Fruit fly (Drosophila melanogaster) whole organism, embryonic: ENCODE data around the gene Paics.

ENCODE experiments used
- Antp ChIP-seq: fragments of 200-800 bp; sonication (Bioruptor generic); optimal IDR thresholded peaks from 3 replicates; lab custom pipeline; 2016; ENCODE audit warnings: missing biosample characterization, missing genetic modification characterization
- Atf6 ChIP-seq: fragments of 200-800 bp; sonication (Bioruptor generic); IDR thresholded peaks from 2 replicates; pipeline ENCODE4 v1.3.6; 2022; ENCODE audit warnings: missing biosample characterization, missing genetic modification characterization
- Blimp-1 ChIP-seq: fragments of 200-800 bp; sonication (Bioruptor generic); optimal IDR thresholded peaks from 3 replicates; lab custom pipeline; 2018; ENCODE audit warnings: missing biosample characterization, missing genetic modification characterization, mild to moderate bottlenecking, moderate library complexity, missing genetic modification reagents
- CG10543 ChIP-seq: fragments of 200-800 bp; sonication (Bioruptor generic); optimal IDR thresholded peaks from 3 replicates; lab custom pipeline; 2017; ENCODE audit warnings: missing biosample characterization, mild to moderate bottlenecking, missing genetic modification characterization, moderate library complexity
- CG10959 ChIP-seq: fragments of 200-800 bp; sonication (Bioruptor generic); IDR thresholded peaks from 2 replicates; pipeline ENCODE4 v1.3.6; 2022; ENCODE audit warnings: missing biosample characterization, missing genetic modification characterization
- CG11723 ChIP-seq: fragments of 200-800 bp; sonication (Bioruptor generic); optimal IDR thresholded peaks from 2 replicates; lab custom pipeline; 2017; ENCODE audit warnings: missing biosample characterization, mild to moderate bottlenecking, missing genetic modification characterization
- CG12391 ChIP-seq: fragments of 200-800 bp; sonication (Bioruptor generic); optimal IDR thresholded peaks from 3 replicates; lab custom pipeline; 2018; ENCODE audit warnings: missing biosample characterization, mild to moderate bottlenecking, missing genetic modification characterization, moderate library complexity
- CG13424 ChIP-seq: fragments of 200-800 bp; sonication (Bioruptor generic); optimal IDR thresholded peaks from 2 replicates; lab custom pipeline; 2019; ENCODE audit warnings: missing biosample characterization, mild to moderate bottlenecking, missing genetic modification characterization, moderate library complexity
- CG1832 ChIP-seq: fragments of 200-800 bp; sonication (Bioruptor generic); optimal IDR thresholded peaks from 2 replicates; lab custom pipeline; 2017; ENCODE audit warnings: missing biosample characterization, mild to moderate bottlenecking, missing genetic modification characterization, inconsistent platforms
- CG31441 ChIP-seq: fragments of 200-800 bp; sonication (Bioruptor generic); IDR thresholded peaks from 2 replicates; pipeline ENCODE4 v1.3.6; 2022; ENCODE audit warnings: missing biosample characterization, missing genetic modification characterization
- CG32532 ChIP-seq: fragments of 200-800 bp; sonication (Bioruptor generic); IDR thresholded peaks from 2 replicates; pipeline ENCODE4 v1.3.6; 2022; ENCODE audit warnings: missing biosample characterization, missing genetic modification characterization
- CG33213 ChIP-seq: fragments of 200-800 bp; sonication (Bioruptor generic); optimal IDR thresholded peaks from 3 replicates; lab custom pipeline; 2016; ENCODE audit warnings: missing biosample characterization, missing genetic modification characterization
- CG3847 ChIP-seq: fragments of 200-800 bp; sonication (Bioruptor generic); IDR thresholded peaks from 2 replicates; pipeline ENCODE4 v1.3.6; 2022; ENCODE audit warnings: missing biosample characterization, missing genetic modification characterization
- CG4617 ChIP-seq: fragments of 200-800 bp; sonication (Bioruptor generic); optimal IDR thresholded peaks from 3 replicates; lab custom pipeline; 2016; ENCODE audit warnings: missing biosample characterization, missing genetic modification characterization, borderline replicate concordance
- CG7839 ChIP-seq: fragments of 200-800 bp; sonication (Bioruptor generic); optimal IDR thresholded peaks from 3 replicates; lab custom pipeline; 2018; ENCODE audit warnings: missing biosample characterization, mild to moderate bottlenecking, missing genetic modification characterization, moderate library complexity
- CG8944 ChIP-seq: fragments of 200-800 bp; sonication (Bioruptor generic); optimal IDR thresholded peaks from 3 replicates; lab custom pipeline; 2016; ENCODE audit warnings: missing biosample characterization, missing genetic modification characterization
- CkIIα-i1 ChIP-seq: fragments of 200-800 bp; sonication (Bioruptor generic); IDR thresholded peaks from 2 replicates; pipeline ENCODE4 v1.3.6; 2022; ENCODE audit warnings: missing biosample characterization, missing genetic modification characterization
- D ChIP-seq, 2 experiments: fragments of 200-800 bp in 1 of 2; fragments of >200 bp in 1 of 2; sonication (Bioruptor generic) in 1 of 2; optimal IDR thresholded peaks; 2 replicates in 1 of 2; 3 replicates in 1 of 2; lab custom pipeline; 2017; ENCODE audit warnings: mild to moderate bottlenecking in 1 of 2, missing biosample characterization in 1 of 2, missing genetic modification characterization in 1 of 2, missing genetic modification reagents in 1 of 2
- Dll ChIP-seq: fragments of 200-800 bp; sonication (Bioruptor generic); IDR thresholded peaks from 4 replicates; pipeline ENCODE4 v1.3.6; 2022; ENCODE audit warnings: missing biosample characterization, missing genetic modification characterization; ENCODE audit not compliant: partially characterized antibody
- E2f1 ChIP-seq: fragments of 200-800 bp; sonication (Bioruptor generic); IDR thresholded peaks from 2 replicates; pipeline ENCODE4 v1.3.6; 2022; ENCODE audit warnings: missing biosample characterization, missing genetic modification characterization
- E2f2 ChIP-seq: fragments of 200-800 bp; sonication (Bioruptor generic); IDR thresholded peaks from 2 replicates; pipeline ENCODE4 v1.3.6; 2022; ENCODE audit warnings: missing biosample characterization, missing genetic modification characterization
- Ets65A ChIP-seq: fragments of 200-800 bp; sonication (Bioruptor generic); peaks from one replicate; lab custom pipeline; 2016; ENCODE audit warnings: missing biosample characterization, missing genetic modification characterization
- Hand ChIP-seq: fragments of 200-800 bp; sonication (Bioruptor generic); optimal IDR thresholded peaks from 2 replicates; lab custom pipeline; 2017; ENCODE audit warnings: mild to moderate bottlenecking, missing biosample characterization, missing genetic modification reagents, missing genetic modification characterization
- Jarid2 ChIP-seq: fragments of 200-800 bp; sonication (Bioruptor generic); optimal IDR thresholded peaks from 3 replicates; lab custom pipeline; 2017; ENCODE audit warnings: mild to moderate bottlenecking, missing biosample characterization, missing genetic modification reagents, missing genetic modification characterization
- MTF-1 ChIP-seq: fragments of 200-800 bp; sonication (Bioruptor generic); optimal IDR thresholded peaks from 2 replicates; lab custom pipeline; 2018; ENCODE audit warnings: missing biosample characterization, mild to moderate bottlenecking, missing genetic modification characterization, borderline replicate concordance
- Med ChIP-seq: fragments of 200-800 bp; sonication (Bioruptor generic); peaks from one replicate; lab custom pipeline; 2016; ENCODE audit warnings: missing biosample characterization, missing genetic modification characterization, mild to moderate bottlenecking, inconsistent platforms, moderate library complexity
- Taf1 ChIP-seq: fragments of 200-800 bp; sonication (Bioruptor generic); IDR thresholded peaks from 2 replicates; pipeline ENCODE4 v1.3.6; 2022; ENCODE audit warnings: missing biosample characterization, missing genetic modification characterization
- Usf ChIP-seq: fragments of 200-800 bp; sonication (Bioruptor generic); optimal IDR thresholded peaks from 2 replicates; lab custom pipeline; 2017; ENCODE audit warnings: missing genotype, missing biosample characterization, missing genetic modification characterization
- abd-A ChIP-seq: fragments of 200-800 bp; sonication (Bioruptor generic); optimal IDR thresholded peaks from 3 replicates; lab custom pipeline; 2019; ENCODE audit warnings: missing biosample characterization, mild to moderate bottlenecking, missing genetic modification characterization, moderate library complexity
- ash1 ChIP-seq: fragments of 200-800 bp; sonication (Bioruptor generic); optimal IDR thresholded peaks from 2 replicates; lab custom pipeline; 2018; ENCODE audit warnings: missing biosample characterization, mild to moderate bottlenecking, missing genetic modification characterization
- bcd ChIP-seq: fragments of 200-800 bp; sonication (Bioruptor generic); optimal IDR thresholded peaks from 2 replicates; lab custom pipeline; 2017; ENCODE audit warnings: missing biosample characterization, mild to moderate bottlenecking, missing genetic modification characterization
- cato ChIP-seq: fragments of 200-800 bp; sonication (Bioruptor generic); optimal IDR thresholded peaks from 2 replicates; lab custom pipeline; 2016; ENCODE audit warnings: missing biosample characterization, missing genetic modification characterization, borderline replicate concordance
- emc ChIP-seq: fragments of 200-800 bp; sonication (Bioruptor generic); optimal IDR thresholded peaks from 2 replicates; lab custom pipeline; 2016; ENCODE audit warnings: missing biosample characterization, missing genetic modification characterization
- exex ChIP-seq: fragments of 200-800 bp; sonication (Bioruptor generic); optimal IDR thresholded peaks from 4 replicates; lab custom pipeline; 2018; ENCODE audit warnings: missing biosample characterization, mild to moderate bottlenecking, missing genetic modification characterization, moderate library complexity
- ftz-f1 ChIP-seq: fragments of 200-800 bp; sonication (Bioruptor generic); optimal IDR thresholded peaks from 2 replicates; lab custom pipeline; 2016; ENCODE audit warnings: missing biosample characterization, missing genetic modification characterization
- fu2 ChIP-seq: fragments of 200-800 bp; sonication (Bioruptor generic); optimal IDR thresholded peaks from 2 replicates; lab custom pipeline; 2016; ENCODE audit warnings: missing biosample characterization, missing genetic modification characterization
- jing ChIP-seq: fragments of 200-800 bp; sonication (Bioruptor generic); optimal IDR thresholded peaks from 2 replicates; lab custom pipeline; 2018; ENCODE audit warnings: missing biosample characterization, mild to moderate bottlenecking, missing genetic modification characterization
- ken ChIP-seq: fragments of 200-800 bp; sonication (Bioruptor generic); IDR thresholded peaks from 3 replicates; pipeline ENCODE4 v1.3.6; 2022; ENCODE audit warnings: missing biosample characterization, missing genetic modification characterization
- lab ChIP-seq: fragments of 200-800 bp; sonication (Bioruptor generic); optimal IDR thresholded peaks from 3 replicates; lab custom pipeline; 2017; ENCODE audit warnings: missing biosample characterization, missing genetic modification characterization, mild to moderate bottlenecking, moderate library complexity, missing genetic modification reagents
- peb ChIP-seq: fragments of 200-800 bp; sonication (Bioruptor generic); IDR thresholded peaks from 2 replicates; pipeline ENCODE4 v1.3.6; 2022; ENCODE audit warnings: missing biosample characterization, missing genetic modification characterization
- psq ChIP-seq: fragments of 200-800 bp; sonication (Bioruptor generic); optimal IDR thresholded peaks from 2 replicates; lab custom pipeline; 2017; ENCODE audit warnings: missing biosample characterization, missing genetic modification characterization
- ranshi ChIP-seq: fragments of 200-800 bp; sonication (Bioruptor generic); IDR thresholded peaks from 2 replicates; pipeline ENCODE4 v1.3.6; 2022; ENCODE audit warnings: missing biosample characterization, missing genetic modification characterization
- sd ChIP-seq: fragments of 200-800 bp; sonication (Bioruptor generic); optimal IDR thresholded peaks from 3 replicates; lab custom pipeline; 2018; ENCODE audit warnings: missing biosample characterization, mild to moderate bottlenecking, missing genetic modification characterization, moderate library complexity
- tgo ChIP-seq: fragments of 200-800 bp; sonication (Bioruptor generic); IDR thresholded peaks from 3 replicates; pipeline ENCODE4 v1.3.6; 2022; ENCODE audit warnings: missing biosample characterization, missing genetic modification characterization
- tio ChIP-seq: fragments of 200-800 bp; sonication (Bioruptor generic); optimal IDR thresholded peaks from 2 replicates; lab custom pipeline; 2017; ENCODE audit warnings: missing biosample characterization, missing genetic modification characterization, inconsistent platforms
- ttk ChIP-seq: fragments of 200-800 bp; sonication (Bioruptor generic); IDR thresholded peaks from 2 replicates; pipeline ENCODE4 v2.1.2; 2022; ENCODE audit warnings: missing biosample characterization, missing genetic modification characterization
- unc-4 ChIP-seq: fragments of 200-800 bp; sonication (Bioruptor generic); IDR thresholded peaks from 2 replicates; pipeline ENCODE4 v1.3.6; 2022; ENCODE audit warnings: missing biosample characterization, missing genetic modification characterization; ENCODE audit not compliant: partially characterized antibody
- zen ChIP-seq: fragments of 200-800 bp; sonication (Bioruptor generic); optimal IDR thresholded peaks from 3 replicates; lab custom pipeline; 2018; ENCODE audit warnings: missing biosample characterization, mild to moderate bottlenecking, missing genetic modification characterization, moderate library complexity
- zf30C ChIP-seq: fragments of 200-800 bp; sonication (Bioruptor generic); optimal IDR thresholded peaks from 3 replicates; lab custom pipeline; 2018; ENCODE audit warnings: missing biosample characterization, mild to moderate bottlenecking, missing genetic modification characterization

The Paics gene

dm6 chrX:12755017-12755563, 5.3 kb downstream of the Paics start (continued):
- TF ChIP-seq CG12391 (peak; percentile 73), ash1 (GFP tag; lab: Kevin White, UChicago) (no peak), E2f2 (GFP tag; lab: Robert Waterston, UW) (peak; percentile 31; the same call in 1 of the 2 replicates), ranshi (GFP tag; lab: Robert Waterston, UW) (peak; percentile 71), ken (GFP tag; lab: Robert Waterston, UW) (no peak), zen (peak; percentile 55), Med (peak; percentile 96), Taf1 (GFP tag; lab: Robert Waterston, UW) (peak; percentile 81), CG31441 (GFP tag; lab: Robert Waterston, UW) (peak; percentile 30; the same call in 1 of the 2 replicates), cato (no peak), ftz-f1 (GFP tag; lab: Kevin White, UChicago) (no peak), Hand (GFP tag; lab: Kevin White, UChicago) (peak; percentile 78), CG32532 (peak; percentile 91), Atf6 (GFP tag; lab: Robert Waterston, UW) (peak; percentile 89), jing (GFP tag; lab: Kevin White, UChicago) (peak; percentile 27), peb (GFP tag; lab: Robert Waterston, UW) (peak; percentile 32; the same call in 1 of the 2 replicates), Usf (GFP tag; lab: Kevin White, UChicago) (peak; percentile 74), exex (tag; lab: Kevin White, UChicago) (peak; percentile 66), Ets65A (GFP tag; lab: Kevin White, UChicago) (peak; percentile 95), CG11723 (GFP tag; lab: Kevin White, UChicago) (peak; percentile 39), tgo (GFP tag; lab: Robert Waterston, UW) (peak; percentile 81), CG10959 (GFP tag; lab: Robert Waterston, UW) (no peak), ttk (GFP tag; lab: Robert Waterston, UW) (peak; percentile 56), CG4617 (peak; percentile 25), CG13424 (tag; lab: Kevin White, UChicago) (peak; percentile 74), CkIIα-i1 (GFP tag; lab: Robert Waterston, UW) (peak; percentile 28; the same call in 1 of the 2 replicates), Blimp-1 (peak; percentile 43), abd-A (tag; lab: Kevin White, UChicago) (peak; percentile 50), CG33213 (GFP tag; lab: Kevin White, UChicago) (peak; percentile 3), CG1832 (peak; percentile 26), Dll (no peak), psq (no peak), D (optimal IDR thresholded peaks at IDR 0.05; lab: Kevin White, UChicago) (no peak), D (GFP tag; optimal IDR thresholded peaks at IDR 0.05; lab: Kevin White, UChicago) (no peak), Jarid2 (GFP tag; lab: Kevin White, UChicago) (no peak), lab (peak; percentile 86), fu2 (GFP tag; lab: Kevin White, UChicago) (peak; percentile 36), CG3847 (GFP tag; lab: Robert Waterston, UW) (peak; percentile 78), MTF-1 (GFP tag; lab: Kevin White, UChicago) (peak; percentile 6), CG10543 (peak; percentile 80), Antp (GFP tag; lab: Kevin White, UChicago) (peak; percentile 39), CG7839 (tag; lab: Kevin White, UChicago) (peak; percentile 79), emc (no peak), tio (GFP tag; lab: Kevin White, UChicago) (peak; percentile 22), sd (tag; lab: Kevin White, UChicago) (no peak), unc-4 (no peak), bcd (GFP tag; lab: Kevin White, UChicago) (peak; percentile 71), E2f1 (GFP tag; lab: Robert Waterston, UW) (peak; percentile 61), CG8944 (GFP tag; lab: Kevin White, UChicago) (no peak), zf30C (GFP tag; lab: Kevin White, UChicago) (no peak)
